Fruit fly (Drosophila melanogaster) whole organism, prepupa: ENCODE data around the gene dysc.

ENCODE experiments used
- CG6792 ChIP-seq: fragments of 200-800 bp; sonication (Bioruptor generic); optimal IDR thresholded peaks from 3 replicates; lab custom pipeline; 2016; ENCODE audit warnings: missing biosample characterization, missing genetic modification characterization
- CG7368 ChIP-seq: fragments of 200-800 bp; sonication (Bioruptor generic); optimal IDR thresholded peaks from 3 replicates; lab custom pipeline; 2016; ENCODE audit warnings: missing biosample characterization, missing genetic modification characterization
- CG9139 ChIP-seq: fragments of 200-800 bp; sonication (Bioruptor generic); optimal IDR thresholded peaks from 3 replicates; lab custom pipeline; 2017; ENCODE audit warnings: missing biosample characterization, mild to moderate bottlenecking, missing genetic modification characterization
- Eip78C ChIP-seq: fragments of 200-800 bp; sonication (Bioruptor generic); peaks from one replicate; lab custom pipeline; 2016; ENCODE audit warnings: missing biosample characterization, missing genetic modification characterization
- Ets21C ChIP-seq: fragments of 200-800 bp; sonication (Bioruptor generic); optimal IDR thresholded peaks from 3 replicates; lab custom pipeline; 2016; ENCODE audit warnings: missing biosample characterization, missing genetic modification characterization
- ss ChIP-seq, 2 experiments: fragments of 200-800 bp; sonication (Bioruptor generic); optimal IDR thresholded peaks; 2 replicates in 1 of 2; 3 replicates in 1 of 2; lab custom pipeline; 2017 to 2018; ENCODE audit warnings: mild to moderate bottlenecking in 2 of 2, missing biosample characterization in 2 of 2, missing genetic modification characterization in 2 of 2, moderate library complexity in 1 of 2

- TF ChIP-seq CG6792 (GFP tag; lab: Kevin White, UChicago) (peak; percentile 63), CG9139 (GFP tag; lab: Kevin White, UChicago) (no peak), Eip78C (GFP tag; lab: Kevin White, UChicago) (peak; percentile 85), ss (GFP tag; optimal IDR thresholded peaks at IDR 0.05; lab: Kevin White, UChicago) (peak; percentile 35 to 63), Ets21C (peak; percentile 59), CG7368 (GFP tag; lab: Kevin White, UChicago) (peak; percentile 6)
These were observed 17.0 kb upstream of the dysc start for dm6 chr3L:13919794-13920631.
